Fruit fly (Drosophila melanogaster) whole organism, embryonic: Measurements from ENCODE around the gene Duox.

Experiments used
- Aef1 ChIP-seq: fragments of 200-800 bp; sonication (Bioruptor generic); IDR thresholded peaks from 3 replicates; pipeline ENCODE4 v1.3.6; 2022; ENCODE audit warnings: missing biosample characterization, missing genetic modification characterization
- B-H2 ChIP-seq: fragments of 200-800 bp; sonication (Bioruptor generic); optimal IDR thresholded peaks from 2 replicates; lab custom pipeline; 2018; ENCODE audit warnings: missing biosample characterization, mild to moderate bottlenecking, missing genetic modification characterization
- CG13624 ChIP-seq: fragments of 200-800 bp; sonication (Bioruptor generic); optimal IDR thresholded peaks from 2 replicates; lab custom pipeline; 2016; ENCODE audit warnings: missing biosample characterization, missing genetic modification characterization
- CTCF ChIP-seq: fragments of 200-800 bp; sonication (Bioruptor generic); optimal IDR thresholded peaks from 2 replicates; lab custom pipeline; 2017; ENCODE audit warnings: missing biosample characterization, mild to moderate bottlenecking, missing genetic modification characterization, moderate library complexity
- caup ChIP-seq: fragments of 200-800 bp; sonication (Bioruptor generic); optimal IDR thresholded peaks from 3 replicates; lab custom pipeline; 2017; ENCODE audit warnings: missing biosample characterization, mild to moderate bottlenecking, missing genetic modification characterization, moderate library complexity; ENCODE audit not compliant: severe bottlenecking
- croc ChIP-seq: fragments of 200-800 bp; sonication (Bioruptor generic); conservative IDR thresholded peaks from 3 replicates; pipeline ENCODE4 v1.3.6; 2022; ENCODE audit warnings: missing biosample characterization, missing genetic modification characterization

DNA sequence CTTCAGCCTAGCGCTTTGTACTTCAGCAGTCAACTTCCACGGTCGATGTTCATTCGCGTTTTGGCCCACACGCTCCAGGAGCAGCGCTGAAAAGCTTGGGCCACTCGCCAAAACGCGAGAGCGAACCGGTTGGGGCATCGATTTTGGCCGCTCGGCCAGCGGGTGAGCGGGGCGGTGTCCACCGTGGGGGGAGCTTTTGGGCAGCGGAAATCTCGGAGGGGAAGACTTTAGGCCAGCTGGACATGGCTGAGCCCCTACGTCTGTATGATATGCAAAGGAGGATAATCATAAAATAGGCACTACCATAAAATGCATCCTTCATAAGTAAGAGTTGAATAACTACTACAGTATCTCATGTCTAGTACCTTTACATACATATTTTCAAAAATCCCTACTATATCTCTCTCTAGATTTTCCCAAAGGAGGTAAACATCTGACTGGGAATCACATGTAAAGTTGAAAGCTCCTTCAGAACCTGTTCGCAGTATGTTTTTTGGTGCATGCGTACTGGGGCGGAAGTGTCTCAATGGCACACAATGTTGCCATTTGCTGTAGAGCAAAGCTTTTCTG, 30.1 kb downstream of the Duox start, which contains the start of gene Syt1:
- no peak for TF ChIP-seq Aef1 (GFP tag; lab: Robert Waterston, UW)
- no peak for TF ChIP-seq B-H2
- TF ChIP-seq caup (GFP tag; lab: Kevin White, UChicago), result no peak
- TF ChIP-seq CG13624, result no peak
- TF ChIP-seq CTCF (GFP tag; lab: Kevin White, UChicago), result no peak
- no peak for TF ChIP-seq croc (GFP tag; lab: Robert Waterston, UW)
